Worm (Caenorhabditis elegans): ENCODE results near the gene ZK1248.15.
A peak's percentile ranks its signal among the peaks of the same experiment; 100 is the strongest.
"Not testable (repeated sequence)": the region's sequence is repeated elsewhere in the genome, so short reads cannot be mapped to it uniquely, and the experiment has no call there.

The ZK1248.15 gene

DNA sequence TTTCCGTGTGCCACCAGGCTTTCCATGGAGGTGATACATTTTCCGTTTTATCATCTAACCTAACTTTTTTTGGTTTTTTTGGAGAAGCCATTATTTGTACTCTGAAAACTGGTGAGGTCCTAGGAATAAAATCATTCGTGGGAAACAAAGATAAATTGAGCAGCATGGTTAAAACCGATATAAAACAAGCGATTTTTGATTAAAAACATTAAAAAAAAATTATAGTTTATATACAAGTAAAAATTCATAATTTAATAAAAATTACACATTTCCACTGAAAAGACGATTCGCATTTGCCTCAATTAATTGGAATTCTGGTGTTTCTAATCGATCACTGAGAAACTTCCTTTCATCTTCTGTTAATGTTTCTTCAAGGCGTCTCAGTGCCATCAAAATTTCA lies at the start of gene ZK1248.15:
Gene ZK1248.15, minus strand, starts transcription at position 101 of the 400 bp plus-strand sequence.
- TF ChIP-seq Y95B8A.8 (GFP tag; IDR thresholded peaks at IDR 0.05): no peak

DNA sequence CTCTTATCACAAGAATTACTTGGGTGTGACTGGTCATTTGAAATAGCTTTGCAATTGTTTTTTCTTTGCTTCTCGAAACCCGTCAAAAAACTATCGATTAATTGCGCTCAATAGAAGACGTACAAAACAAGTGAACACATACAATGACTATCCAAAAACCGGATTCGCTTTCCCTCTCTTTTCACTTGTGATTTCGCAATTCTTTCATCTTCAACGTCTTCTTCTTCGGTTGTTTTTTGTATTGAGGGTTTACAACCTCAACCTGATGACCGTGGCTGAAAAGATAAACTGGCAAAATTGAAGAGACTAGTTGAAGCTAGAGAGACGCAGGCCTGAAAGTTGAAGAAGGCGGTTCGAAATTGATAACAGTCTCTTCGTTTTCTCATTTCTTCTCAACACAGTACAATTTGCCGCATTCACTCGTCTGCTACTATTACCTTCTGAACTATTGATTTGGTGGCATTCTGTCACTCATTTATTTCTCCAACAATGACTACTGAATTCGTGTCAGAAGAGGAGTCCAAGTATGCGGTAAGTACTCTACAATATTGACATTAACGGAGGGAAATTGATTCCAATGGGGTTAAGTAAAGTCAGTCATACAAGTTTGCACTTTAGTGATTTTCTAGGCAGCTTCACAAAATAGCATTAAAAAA lies 47.7 kb upstream of the ZK1248.15 start:
- TF ChIP-seq lin-40 (tag; optimal IDR thresholded peaks at IDR 0.05): peak; percentile 64
- TF ChIP-seq hmg-1.2 (GFP tag; IDR thresholded peaks at IDR 0.05): peak; percentile 16; the same call in 1 of the 2 replicates
- TF ChIP-seq dox-1 (GFP tag; IDR thresholded peaks at IDR 0.05): 0 out of 2 replicates have a peak, but pooled peaks have one; percentile 27
- TF ChIP-seq cebp-1 (GFP tag; IDR thresholded peaks at IDR 0.05): peak; percentile 76; the same call in 1 of the 2 replicates
- peak; percentile 94 for TF ChIP-seq cebp-1 (tag; optimal IDR thresholded peaks at IDR 0.05)
- peak; percentile 43 for TF ChIP-seq nhr-80 (tag; optimal IDR thresholded peaks at IDR 0.05)
- TF ChIP-seq ztf-28 (GFP tag; IDR thresholded peaks at IDR 0.05): no peak

DNA sequence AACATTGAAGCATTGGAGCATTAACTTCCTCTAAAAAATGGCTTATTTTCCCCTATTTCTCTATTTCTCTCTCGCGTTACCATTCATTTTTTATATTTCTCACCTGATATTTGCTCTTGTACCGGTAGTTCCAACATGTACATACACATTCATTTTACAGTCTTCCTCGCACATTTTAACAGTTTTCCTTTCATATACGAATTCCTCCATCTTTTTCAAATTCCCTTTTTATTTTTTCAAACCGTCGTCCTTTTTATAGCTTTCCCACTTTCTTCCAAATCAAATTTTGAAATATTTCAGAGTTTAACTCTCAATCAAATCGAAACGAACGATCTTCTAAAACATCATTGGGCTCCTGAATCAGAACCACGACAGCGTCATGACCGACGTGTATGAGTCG lies 45.9 kb upstream of the ZK1248.15 start, which contains the start of gene rfip-1:
Gene rfip-1, plus strand, starts transcription at position 301 of the 400 bp plus-strand sequence.
- TF ChIP-seq athp-1 (tag; optimal IDR thresholded peaks at IDR 0.05) (no peak), mcd-1 (GFP tag; IDR thresholded peaks at IDR 0.05) (no peak), attf-3 (GFP tag; conservative IDR thresholded peaks at IDR 0.05) (no peak), dpff-1 (tag; optimal IDR thresholded peaks at IDR 0.05) (no peak), Y56A3A.18 (GFP tag; IDR thresholded peaks at IDR 0.05) (no peak), ets-4 (GFP tag; optimal IDR thresholded peaks at IDR 0.05) (no peak), ztf-22 (GFP tag; optimal IDR thresholded peaks at IDR 0.05) (no peak), lin-26 (GFP tag; IDR thresholded peaks at IDR 0.05) (no peak), pbrm-1 (GFP tag; IDR thresholded peaks at IDR 0.05) (no peak), die-1 (tag; optimal IDR thresholded peaks at IDR 0.05) (no peak), F55B11.4 (tag; optimal IDR thresholded peaks at IDR 0.05; ENCODE audit: borderline replicate concordance, insufficient read depth) (no peak), D2030.7 (GFP tag; IDR thresholded peaks at IDR 0.05) (no peak), F39B2.1 (GFP tag; IDR thresholded peaks at IDR 0.05) (no peak), mxl-1 (tag; optimal IDR thresholded peaks at IDR 0.05) (no peak), sdz-38 (tag; optimal IDR thresholded peaks at IDR 0.05) (no peak), snpc-3.4 (tag; optimal IDR thresholded peaks at IDR 0.05) (no peak), ztf-26 (tag; optimal IDR thresholded peaks at IDR 0.05) (no peak)

DNA sequence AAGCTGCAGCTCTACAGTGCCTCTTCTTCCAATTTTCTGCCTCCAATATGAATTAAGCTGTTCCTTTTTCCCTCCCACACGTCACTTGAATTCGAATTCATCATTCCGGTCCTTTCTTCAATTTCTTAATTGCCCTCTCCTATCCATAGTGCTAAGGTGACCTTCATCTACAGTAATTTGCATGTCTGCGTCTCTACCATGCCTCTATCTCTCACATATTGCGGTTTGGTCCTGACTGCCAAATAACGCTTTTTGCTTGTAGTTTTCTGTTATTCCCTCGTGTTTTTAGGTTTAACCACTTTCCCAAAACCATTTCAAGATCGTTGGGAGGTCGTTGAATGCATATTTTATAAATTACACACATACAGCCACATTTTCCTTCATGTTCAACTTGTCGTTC lies 42.3 kb upstream of the ZK1248.15 start:
- no peak for TF ChIP-seq snpc-1.3 (tag; optimal IDR thresholded peaks at IDR 0.05; ENCODE audit: insufficient read depth)
- 0 out of 2 replicates have a peak, but pooled peaks have one; percentile 25 for TF ChIP-seq lin-26 (GFP tag; IDR thresholded peaks at IDR 0.05)

DNA sequence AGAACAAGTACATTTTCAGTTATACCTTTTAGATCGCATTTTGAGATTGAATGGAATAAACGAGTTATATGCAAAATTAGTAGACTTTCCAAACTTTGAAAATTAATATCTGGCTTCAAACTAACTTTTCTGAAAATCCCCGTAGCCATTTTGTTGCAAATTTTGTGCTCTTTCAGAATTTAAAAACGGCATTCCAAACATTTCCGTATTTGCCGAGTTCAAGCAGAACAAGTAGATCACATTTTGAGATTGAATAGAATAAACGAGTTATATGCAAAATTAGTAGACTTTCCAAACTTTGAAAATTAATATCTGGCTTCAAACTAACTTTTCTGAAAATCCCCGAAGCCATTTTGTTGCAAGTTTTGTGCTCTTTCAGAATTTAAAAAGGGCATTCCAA lies 38.2 kb upstream of the ZK1248.15 start, which contains the start of gene F55C12.2:
Gene F55C12.2, plus strand, starts transcription at position 301 of the 400 bp plus-strand sequence.
- not testable (repeated sequence) for TF ChIP-seq ama-1 (optimal IDR thresholded peaks at IDR 0.05); ama-1 (GFP tag; optimal IDR thresholded peaks at IDR 0.05); ztf-3 (GFP tag; optimal IDR thresholded peaks at IDR 0.05); mcd-1 (GFP tag; IDR thresholded peaks at IDR 0.05)

DNA sequence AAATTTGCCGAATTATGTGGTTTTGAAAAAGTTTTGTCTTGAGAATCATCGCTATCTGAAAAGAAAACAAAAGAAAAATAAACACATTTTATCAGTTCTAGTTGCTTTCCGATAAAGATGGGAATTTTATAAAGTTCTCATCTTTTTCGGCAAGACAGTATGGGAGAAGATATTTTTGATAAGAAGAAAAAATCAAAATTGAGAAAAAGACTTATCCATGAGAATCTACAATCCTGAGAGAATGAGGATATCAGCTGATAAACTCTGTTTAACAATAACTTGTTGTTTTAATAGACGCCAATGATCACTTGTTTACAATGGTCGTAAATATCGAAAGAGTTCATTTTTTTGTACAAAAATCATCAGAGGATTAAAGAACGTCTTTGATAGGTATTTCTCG lies 37.7 kb upstream of the ZK1248.15 start, which contains the start of gene F55C12.6:
Gene F55C12.6, minus strand, starts transcription at position 101 of the 400 bp plus-strand sequence.
- no peak for TF ChIP-seq pbrm-1 (GFP tag; IDR thresholded peaks at IDR 0.05)
- no peak for TF ChIP-seq egl-18 (GFP tag; IDR thresholded peaks at IDR 0.05)
- no peak for TF ChIP-seq hmg-1.2 (GFP tag; IDR thresholded peaks at IDR 0.05)
- no peak for TF ChIP-seq ztf-25 (GFP tag; IDR thresholded peaks at IDR 0.05)
- TF ChIP-seq Y79H2A.3 (GFP tag; conservative IDR thresholded peaks at IDR 0.05): no peak
